Worm (Caenorhabditis elegans): ENCODE data around the gene cutl-18.

DNA sequence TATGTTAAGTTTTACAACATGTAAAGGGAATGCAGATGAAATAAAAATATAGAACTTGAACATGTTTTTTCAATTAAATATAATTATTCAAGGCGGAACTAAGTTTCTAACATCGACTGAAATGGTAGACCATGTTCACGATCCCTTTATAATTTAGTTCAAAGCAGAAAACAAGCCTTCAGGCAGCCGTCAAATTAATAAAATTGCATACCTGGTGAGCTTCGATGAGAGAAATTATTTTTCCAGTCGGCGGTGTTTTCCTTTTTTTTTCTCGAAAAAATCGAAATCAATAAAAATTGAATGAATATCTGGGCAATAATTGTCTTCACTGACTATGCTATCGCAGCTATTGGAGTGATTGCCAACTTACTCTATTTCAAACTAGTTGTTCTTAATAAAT is 25.8 kb downstream of the cutl-18 start, which contains the start of gene C03E10.1:
- no peak for TF ChIP-seq unc-62 (GFP tag; optimal IDR thresholded peaks at IDR 0.05)
- no peak for TF ChIP-seq snu-23 (GFP tag; optimal IDR thresholded peaks at IDR 0.05)
- TF ChIP-seq ama-1 (optimal IDR thresholded peaks at IDR 0.05) = no peak
- TF ChIP-seq nhr-11 (tag; optimal IDR thresholded peaks at IDR 0.05) = no peak
- no peak for TF ChIP-seq zag-1 (tag; optimal IDR thresholded peaks at IDR 0.05)
- no peak for TF ChIP-seq mdl-1 (tag; optimal IDR thresholded peaks at IDR 0.05)
- TF ChIP-seq egl-27 (tag; optimal IDR thresholded peaks at IDR 0.05) = no peak
- no peak for TF ChIP-seq lir-3 (tag; optimal IDR thresholded peaks at IDR 0.05; ENCODE audit: poor library complexity)
- TF ChIP-seq hlh-17 (GFP tag; optimal IDR thresholded peaks at IDR 0.05; ENCODE audit: borderline replicate concordance) = no peak
- TF ChIP-seq unc-86 (tag; optimal IDR thresholded peaks at IDR 0.05) = no peak
- no peak for TF ChIP-seq nhr-237 (tag; optimal IDR thresholded peaks at IDR 0.05)
- TF ChIP-seq ceh-82 (tag; optimal IDR thresholded peaks at IDR 0.05) = no peak
- no peak for TF ChIP-seq swsn-7 (tag; optimal IDR thresholded peaks at IDR 0.05)
